Fruit fly (Drosophila melanogaster) whole organism, prepupa: ENCODE data around the gene Tengl1.

Source experiments
- Blimp-1 ChIP-seq: fragments of 200-800 bp; sonication (Bioruptor generic); optimal IDR thresholded peaks from 3 replicates; lab custom pipeline; 2017; ENCODE audit warnings: missing biosample characterization, missing genetic modification characterization, mild to moderate bottlenecking, moderate library complexity, missing genetic modification reagents
- CG10631 ChIP-seq: fragments of 200-800 bp; sonication (Bioruptor generic); optimal IDR thresholded peaks from 2 replicates; lab custom pipeline; 2016; ENCODE audit warnings: missing biosample characterization, missing genetic modification characterization
- CG10669 ChIP-seq: fragments of 200-800 bp; sonication (Bioruptor generic); optimal IDR thresholded peaks from 3 replicates; lab custom pipeline; 2018; ENCODE audit warnings: missing biosample characterization, mild to moderate bottlenecking, missing genetic modification characterization, moderate library complexity
- CG11294 ChIP-seq: fragments of 200-800 bp; sonication (Bioruptor generic); IDR thresholded peaks from 2 replicates; pipeline ENCODE4 v1.3.6; 2022; ENCODE audit warnings: missing biosample characterization, missing genetic modification characterization
- CG11762 ChIP-seq: fragments of 200-800 bp; sonication (Bioruptor generic); optimal IDR thresholded peaks from 3 replicates; lab custom pipeline; 2016; ENCODE audit warnings: missing biosample characterization, missing genetic modification characterization; ENCODE audit not compliant: insufficient read depth
- CG11902 ChIP-seq: fragments of 200-800 bp; sonication (Bioruptor generic); optimal IDR thresholded peaks from 3 replicates; lab custom pipeline; 2016; ENCODE audit warnings: missing biosample characterization, missing genetic modification characterization
- CG15336 ChIP-seq: fragments of 200-800 bp; sonication (Bioruptor generic); IDR thresholded peaks from 2 replicates; pipeline ENCODE4 v1.3.6; 2022; ENCODE audit warnings: missing biosample characterization, missing genetic modification characterization
- CG16779 ChIP-seq: fragments of 200-800 bp; sonication (Bioruptor generic); optimal IDR thresholded peaks from 3 replicates; lab custom pipeline; 2017; ENCODE audit warnings: missing biosample characterization, mild to moderate bottlenecking, missing genetic modification characterization
- CG32006 ChIP-seq: fragments of 200-800 bp; sonication (Bioruptor generic); optimal IDR thresholded peaks from 3 replicates; lab custom pipeline; 2017; ENCODE audit warnings: missing biosample characterization, mild to moderate bottlenecking, missing genetic modification characterization
- CG3919 ChIP-seq: fragments of 200-800 bp; sonication (Bioruptor generic); optimal IDR thresholded peaks from 3 replicates; lab custom pipeline; 2016; ENCODE audit warnings: missing biosample characterization, missing genetic modification characterization
- CG6163 ChIP-seq: fragments of 200-800 bp; sonication (Bioruptor generic); IDR thresholded peaks from 3 replicates; pipeline ENCODE4 v1.3.6; 2022; ENCODE audit warnings: missing biosample characterization, missing genetic modification characterization
- CG6276 ChIP-seq: fragments of 200-800 bp; sonication (Bioruptor generic); optimal IDR thresholded peaks from 2 replicates; lab custom pipeline; 2017; ENCODE audit warnings: missing biosample characterization, mild to moderate bottlenecking, missing genetic modification characterization
- CG6792 ChIP-seq: fragments of 200-800 bp; sonication (Bioruptor generic); optimal IDR thresholded peaks from 3 replicates; lab custom pipeline; 2016; ENCODE audit warnings: missing biosample characterization, missing genetic modification characterization
- CG6808 ChIP-seq: fragments of 200-800 bp; sonication (Bioruptor generic); optimal IDR thresholded peaks from 3 replicates; lab custom pipeline; 2017; ENCODE audit warnings: missing biosample characterization, missing genetic modification characterization, mild to moderate bottlenecking, moderate library complexity, missing genetic modification reagents
- CG6854 ChIP-seq: fragments of 200-800 bp; sonication (Bioruptor generic); optimal IDR thresholded peaks from 2 replicates; lab custom pipeline; 2017; ENCODE audit warnings: missing biosample characterization, mild to moderate bottlenecking, missing genetic modification characterization
- CG7368 ChIP-seq: fragments of 200-800 bp; sonication (Bioruptor generic); optimal IDR thresholded peaks from 3 replicates; lab custom pipeline; 2016; ENCODE audit warnings: missing biosample characterization, missing genetic modification characterization
- CG8119 ChIP-seq: fragments of 200-800 bp; sonication (Bioruptor generic); IDR thresholded peaks from 3 replicates; pipeline ENCODE4 v1.3.6; 2022; ENCODE audit warnings: missing biosample characterization, missing genetic modification characterization
- CG8319 ChIP-seq: fragments of 200-800 bp; sonication (Bioruptor generic); optimal IDR thresholded peaks from 3 replicates; lab custom pipeline; 2016; ENCODE audit warnings: missing biosample characterization, missing genetic modification characterization
- CG8632 ChIP-seq: fragments of 200-800 bp; sonication (Bioruptor generic); optimal IDR thresholded peaks from 3 replicates; lab custom pipeline; 2016; ENCODE audit warnings: missing biosample characterization, missing genetic modification characterization
- Eip75B ChIP-seq: fragments of 200-800 bp; sonication (Bioruptor generic); optimal IDR thresholded peaks from 3 replicates; lab custom pipeline; 2016; ENCODE audit warnings: missing biosample characterization, missing genetic modification characterization
- Eip78C ChIP-seq: fragments of 200-800 bp; sonication (Bioruptor generic); peaks from one replicate; lab custom pipeline; 2016; ENCODE audit warnings: missing biosample characterization, missing genetic modification characterization
- Eip93F ChIP-seq: fragments of 200-800 bp; sonication (Bioruptor generic); optimal IDR thresholded peaks from 2 replicates; lab custom pipeline; 2016; ENCODE audit warnings: missing biosample characterization, mild to moderate bottlenecking, missing genetic modification characterization
- Ets21C ChIP-seq: fragments of 200-800 bp; sonication (Bioruptor generic); optimal IDR thresholded peaks from 3 replicates; lab custom pipeline; 2016; ENCODE audit warnings: missing biosample characterization, missing genetic modification characterization
- Ets96B ChIP-seq: fragments of 200-800 bp; optimal IDR thresholded peaks from 2 replicates; lab custom pipeline; 2019; ENCODE audit warnings: missing biosample characterization, mild to moderate bottlenecking, missing genetic modification characterization, moderate library complexity
- Gug ChIP-seq: fragments of 200-800 bp; sonication (Bioruptor generic); IDR thresholded peaks from 2 replicates; pipeline ENCODE4 v1.3.6; 2022; ENCODE audit warnings: missing biosample characterization, missing genetic modification characterization
- Hr4 ChIP-seq: fragments of 200-800 bp; sonication (Bioruptor generic); optimal IDR thresholded peaks from 3 replicates; lab custom pipeline; 2016; ENCODE audit warnings: missing biosample characterization, missing genetic modification characterization
- Met ChIP-seq: fragments of 200-800 bp; sonication (Bioruptor generic); optimal IDR thresholded peaks from 3 replicates; lab custom pipeline; 2016; ENCODE audit warnings: missing biosample characterization, missing genetic modification characterization
- OdsH ChIP-seq: fragments of 200-800 bp; sonication (Bioruptor generic); optimal IDR thresholded peaks from 3 replicates; lab custom pipeline; 2016; ENCODE audit warnings: missing biosample characterization, missing genetic modification characterization
- Smox ChIP-seq: fragments of 200-800 bp; sonication (Bioruptor generic); optimal IDR thresholded peaks from 3 replicates; lab custom pipeline; 2016; ENCODE audit warnings: missing biosample characterization, missing genetic modification characterization
- Sox15 ChIP-seq: fragments of 200-800 bp; sonication (Bioruptor generic); optimal IDR thresholded peaks from 3 replicates; lab custom pipeline; 2016; ENCODE audit warnings: missing biosample characterization, missing genetic modification characterization
- achi ChIP-seq: fragments of 200-800 bp; sonication (Bioruptor generic); optimal IDR thresholded peaks from 3 replicates; lab custom pipeline; 2016; ENCODE audit warnings: missing biosample characterization, missing genetic modification characterization
- acj6 ChIP-seq: fragments of 200-800 bp; sonication (Bioruptor generic); optimal IDR thresholded peaks from 3 replicates; lab custom pipeline; 2016; ENCODE audit warnings: missing biosample characterization, missing genetic modification characterization
- cyc ChIP-seq: fragments of 200-800 bp; sonication (Bioruptor generic); optimal IDR thresholded peaks from 3 replicates; lab custom pipeline; 2016; ENCODE audit warnings: missing biosample characterization, missing genetic modification characterization
- dsx ChIP-seq: fragments of 200-800 bp; optimal IDR thresholded peaks from 3 replicates; lab custom pipeline; 2019; ENCODE audit warnings: missing biosample characterization, mild to moderate bottlenecking, missing genetic modification characterization, moderate library complexity; ENCODE audit not compliant: poor library complexity, severe bottlenecking
- eg ChIP-seq: fragments of 200-800 bp; sonication (Bioruptor generic); IDR thresholded peaks from 3 replicates; pipeline ENCODE4 v1.3.6; 2022; ENCODE audit warnings: missing biosample characterization, missing genetic modification characterization
- fd59A ChIP-seq: fragments of 200-800 bp; sonication (Bioruptor generic); optimal IDR thresholded peaks from 2 replicates; lab custom pipeline; 2017; ENCODE audit warnings: missing biosample characterization, mild to moderate bottlenecking, missing genetic modification characterization, missing genetic modification reagents
- fkh ChIP-seq: fragments of 200-800 bp; sonication (Bioruptor generic); optimal IDR thresholded peaks from 3 replicates; lab custom pipeline; 2017; ENCODE audit warnings: missing biosample characterization, mild to moderate bottlenecking, missing genetic modification characterization, moderate library complexity
- lz ChIP-seq: fragments of 200-800 bp; sonication (Bioruptor generic); optimal IDR thresholded peaks from 3 replicates; lab custom pipeline; 2016; ENCODE audit warnings: missing biosample characterization, missing genetic modification characterization
- net ChIP-seq: fragments of 200-800 bp; sonication (Bioruptor generic); optimal IDR thresholded peaks from 3 replicates; lab custom pipeline; 2016; ENCODE audit warnings: missing biosample characterization, missing genetic modification characterization
- pdm3 ChIP-seq: fragments of 200-800 bp; sonication (Bioruptor generic); optimal IDR thresholded peaks from 3 replicates; lab custom pipeline; 2016; ENCODE audit warnings: missing biosample characterization, missing genetic modification characterization
- spab ChIP-seq: fragments of 200-800 bp; sonication (Bioruptor generic); optimal IDR thresholded peaks from 2 replicates; lab custom pipeline; 2017; ENCODE audit warnings: missing biosample characterization, mild to moderate bottlenecking, missing genetic modification characterization, missing genetic modification reagents
- ss ChIP-seq, 2 experiments: fragments of 200-800 bp; sonication (Bioruptor generic); optimal IDR thresholded peaks; 2 replicates in 1 of 2; 3 replicates in 1 of 2; lab custom pipeline; 2017 to 2018; ENCODE audit warnings: mild to moderate bottlenecking in 2 of 2, missing biosample characterization in 2 of 2, missing genetic modification characterization in 2 of 2, moderate library complexity in 1 of 2
- svp ChIP-seq: fragments of 200-800 bp; sonication (Bioruptor generic); peaks from one replicate; lab custom pipeline; 2016; ENCODE audit warnings: missing biosample characterization, missing genetic modification characterization
- vri ChIP-seq: fragments of 200-800 bp; sonication (Bioruptor generic); optimal IDR thresholded peaks from 3 replicates; lab custom pipeline; 2016; ENCODE audit warnings: missing biosample characterization, mild to moderate bottlenecking, missing genetic modification characterization

The Tengl1 gene

DNA sequence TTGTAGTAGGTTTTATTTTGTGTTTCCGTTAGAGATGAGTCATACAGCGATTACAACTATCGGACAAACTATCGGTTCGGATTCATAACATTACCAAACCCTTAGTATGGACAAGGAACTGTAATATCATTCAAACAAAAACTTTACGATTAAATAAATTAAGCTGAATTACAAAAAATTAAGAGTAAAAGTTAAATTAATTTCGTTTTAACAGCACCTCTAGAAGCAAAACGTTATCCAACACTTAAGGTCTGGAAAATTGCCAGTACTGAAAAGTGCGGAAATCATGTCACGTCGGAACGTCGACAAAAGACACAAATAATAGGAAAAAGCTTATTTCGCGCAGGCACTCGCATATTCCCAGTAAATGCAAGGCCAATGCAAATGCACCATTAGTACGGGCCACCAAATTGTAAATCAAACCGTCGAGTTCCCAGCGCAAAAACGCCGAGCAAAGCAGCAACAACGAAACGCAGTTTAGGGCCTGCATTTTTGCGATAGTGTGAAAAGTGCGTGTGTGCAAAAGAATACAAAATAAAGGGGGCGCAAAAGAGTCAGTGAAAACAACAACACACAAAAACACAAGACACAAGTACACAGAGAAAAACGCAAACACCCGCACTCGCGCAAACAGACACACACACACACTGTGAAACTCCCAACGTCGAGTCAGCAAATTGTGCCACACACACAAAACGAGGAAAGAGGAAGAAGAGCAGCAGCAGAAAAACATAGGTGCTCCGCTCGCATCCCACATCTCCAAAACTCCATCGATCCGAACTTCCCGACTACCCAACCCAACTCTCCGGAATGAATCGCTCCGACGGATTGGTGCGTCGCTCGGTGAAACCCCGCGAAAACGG lies 13.9 kb downstream of the Tengl1 start, which contains the start of the genes CG15387 and sau (continued):
- TF ChIP-seq CG11902 = peak; percentile 75
- peak; percentile 56 for TF ChIP-seq CG15336
- TF ChIP-seq CG10669 (GFP tag; lab: Kevin White, UChicago) = peak; percentile 79
- peak; percentile 57 for TF ChIP-seq CG8319 (GFP tag; lab: Kevin White, UChicago)
- TF ChIP-seq fd59A (GFP tag; lab: Kevin White, UChicago) = peak; percentile 67
- peak; percentile 2 for TF ChIP-seq CG16779 (tag; lab: Kevin White, UChicago)
- TF ChIP-seq pdm3 (GFP tag; lab: Kevin White, UChicago) = peak; percentile 91
- peak; percentile 90 for TF ChIP-seq acj6 (GFP tag; lab: Kevin White, UChicago)
- peak; percentile 80 for TF ChIP-seq net (GFP tag; lab: Kevin White, UChicago)
- peak; percentile 95 for TF ChIP-seq Eip78C
- peak; percentile 33; the same call in 1 of the 3 replicates for TF ChIP-seq CG8119 (GFP tag; lab: Robert Waterston, UW)
- peak; percentile 87 for TF ChIP-seq CG3919 (GFP tag; lab: Kevin White, UChicago)
- peak; percentile 94 for TF ChIP-seq svp (GFP tag; lab: Kevin White, UChicago)
- peak; percentile 90 for TF ChIP-seq Met
- peak; percentile 45 for TF ChIP-seq fkh (GFP tag; lab: Kevin White, UChicago)
- peak; percentile 90 for TF ChIP-seq Hr4 (GFP tag; lab: Kevin White, UChicago)
- peak; percentile 74 for TF ChIP-seq CG6792
- TF ChIP-seq CG7368 (GFP tag; lab: Kevin White, UChicago) = peak; percentile 75
- peak; percentile 69 for TF ChIP-seq CG32006
- peak; percentile 27 for TF ChIP-seq Eip93F (GFP tag; lab: Kevin White, UChicago)
- TF ChIP-seq Gug (GFP tag; lab: Robert Waterston, UW) = peak; percentile 68
- TF ChIP-seq Ets21C (GFP tag; lab: Kevin White, UChicago) = peak; percentile 85
- TF ChIP-seq achi (GFP tag; lab: Kevin White, UChicago) = peak; percentile 82
- TF ChIP-seq vri (GFP tag; lab: Kevin White, UChicago) = peak; percentile 84

DNA sequence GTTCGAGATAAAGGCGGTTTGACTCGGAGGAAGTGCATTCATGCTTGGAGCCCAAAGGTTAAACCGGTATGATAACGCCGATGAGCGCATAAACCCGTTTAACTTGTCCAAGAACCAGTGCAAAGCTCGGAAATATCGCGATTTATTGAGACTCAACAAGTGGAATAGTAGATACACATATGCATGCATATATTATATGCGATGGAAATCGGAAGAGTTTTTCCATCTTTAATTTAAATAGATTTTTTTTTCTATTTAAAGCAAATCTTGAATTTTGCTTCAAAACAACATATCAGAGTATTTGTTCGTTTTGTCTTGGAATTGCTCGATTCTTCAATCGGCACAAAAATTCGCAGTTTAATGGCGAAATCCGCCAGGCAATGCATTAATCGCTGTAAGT lies 18.0 kb downstream of the Tengl1 start:
- TF ChIP-seq CG8119 (GFP tag; lab: Robert Waterston, UW) = peak; percentile 48; the same call in 1 of the 3 replicates
- TF ChIP-seq cyc (GFP tag; lab: Kevin White, UChicago) = no peak
- TF ChIP-seq Eip78C = peak; percentile 78
- peak; percentile 41; the same call in 1 of the 3 replicates for TF ChIP-seq CG6163 (GFP tag; lab: Robert Waterston, UW)
- no peak for TF ChIP-seq Ets96B (tag; lab: Kevin White, UChicago)
- 0 out of 3 replicates have a peak, but pooled peaks have one; percentile 38 for TF ChIP-seq eg
- no peak for TF ChIP-seq spab
- TF ChIP-seq Eip75B (GFP tag; lab: Kevin White, UChicago) = no peak
- TF ChIP-seq CG7368 (GFP tag; lab: Kevin White, UChicago) = no peak
- TF ChIP-seq CG32006 = peak; percentile 46
- no peak for TF ChIP-seq lz (GFP tag; lab: Kevin White, UChicago)
- TF ChIP-seq ss (GFP tag; optimal IDR thresholded peaks at IDR 0.05; lab: Kevin White, UChicago) = peak in 1 of 2 experiments; percentile 6
- no peak for TF ChIP-seq CG8632 (GFP tag; lab: Kevin White, UChicago)
- TF ChIP-seq CG6276 (GFP tag; lab: Kevin White, UChicago) = peak; percentile 33
- peak; percentile 4 for TF ChIP-seq CG3919 (GFP tag; lab: Kevin White, UChicago)
- no peak for TF ChIP-seq Blimp-1
- no peak for TF ChIP-seq achi (GFP tag; lab: Kevin White, UChicago)
- no peak for TF ChIP-seq CG16779 (tag; lab: Kevin White, UChicago)
- TF ChIP-seq dsx (GFP tag; lab: Kevin White, UChicago) = peak; percentile 8
- no peak for TF ChIP-seq CG6792
- no peak for TF ChIP-seq CG11294
- TF ChIP-seq CG6808 (GFP tag; lab: Kevin White, UChicago) = no peak
- TF ChIP-seq svp (GFP tag; lab: Kevin White, UChicago) = peak; percentile 78
- no peak for TF ChIP-seq fd59A (GFP tag; lab: Kevin White, UChicago)
- TF ChIP-seq pdm3 (GFP tag; lab: Kevin White, UChicago) = peak; percentile 10
- TF ChIP-seq CG10631 = no peak
- TF ChIP-seq OdsH (GFP tag; lab: Kevin White, UChicago) = peak; percentile 30
- TF ChIP-seq CG11762 (GFP tag; lab: Kevin White, UChicago) = no peak
- no peak for TF ChIP-seq CG6854
- no peak for TF ChIP-seq Gug (GFP tag; lab: Robert Waterston, UW)
- no peak for TF ChIP-seq CG11902
- TF ChIP-seq Hr4 (GFP tag; lab: Kevin White, UChicago) = no peak
- no peak for TF ChIP-seq Smox (GFP tag; lab: Kevin White, UChicago)
- TF ChIP-seq Sox15 (GFP tag; lab: Kevin White, UChicago) = no peak
